Fruit fly (Drosophila melanogaster): ENCODE measurements around the gene CG16762.

The CG16762 gene

dm6 chr3L:2475564-2476260, at the start of gene CG16762 (continued):
- TF ChIP-seq CG31441 (GFP tag; IDR thresholded peaks at IDR 0.05) (peak; percentile 58; the same call in 1 of the 2 replicates), ci (GFP tag; IDR thresholded peaks at IDR 0.05) (peak; percentile 76; the same call in 2 of the 3 replicates), cas (GFP tag; IDR thresholded peaks at IDR 0.05) (no peak), CG6254 (GFP tag; optimal IDR thresholded peaks at IDR 0.05) (peak; percentile 70), fd102C (GFP tag; optimal IDR thresholded peaks at IDR 0.05) (no peak), Mes4 (GFP tag; optimal IDR thresholded peaks at IDR 0.05) (peak; percentile 21), CG13424 (tag; optimal IDR thresholded peaks at IDR 0.05) (peak; percentile 49), HLH4C (GFP tag; IDR thresholded peaks at IDR 0.05; ENCODE audit: partially characterized antibody) (no peak), fu2 (GFP tag; optimal IDR thresholded peaks at IDR 0.05) (no peak), CG8089 (GFP tag; optimal IDR thresholded peaks at IDR 0.05) (peak; percentile 55), B-H1 (GFP tag; IDR thresholded peaks at IDR 0.05) (no peak), grau (tag; optimal IDR thresholded peaks at IDR 0.05) (peak; percentile 23), CG2202 (tag; optimal IDR thresholded peaks at IDR 0.05) (peak; percentile 74), CG8924 (tag; optimal IDR thresholded peaks at IDR 0.05) (peak; percentile 36), chinmo (GFP tag; IDR thresholded peaks at IDR 0.05; ENCODE audit: partially characterized antibody) (no peak), Tbp (GFP tag; optimal IDR thresholded peaks at IDR 0.05) (no peak), ewg (GFP tag; optimal IDR thresholded peaks at IDR 0.05) (peak; percentile 53), CG11723 (GFP tag; optimal IDR thresholded peaks at IDR 0.05) (peak; percentile 45), Sox100B (GFP tag; optimal IDR thresholded peaks at IDR 0.05) (peak; percentile 64), ac (GFP tag; optimal IDR thresholded peaks at IDR 0.05) (peak; percentile 28), CG12659 (GFP tag; optimal IDR thresholded peaks at IDR 0.05) (peak; percentile 28), Bdp1 (GFP tag; optimal IDR thresholded peaks at IDR 0.05) (peak; percentile 30), CG3407 (GFP tag; optimal IDR thresholded peaks at IDR 0.05) (peak; percentile 70), chif (GFP tag; optimal IDR thresholded peaks at IDR 0.05) (peak; percentile 39 to 70), Hey (tag; optimal IDR thresholded peaks at IDR 0.05) (peak; percentile 37), gcm (GFP tag; optimal IDR thresholded peaks at IDR 0.05) (peak; percentile 46), NC2α (GFP tag; optimal IDR thresholded peaks at IDR 0.05) (no peak), fd64A (GFP tag; optimal IDR thresholded peaks at IDR 0.05) (peak; percentile 88), CG8944 (GFP tag; optimal IDR thresholded peaks at IDR 0.05) (peak; percentile 33), gsb-n (tag; optimal IDR thresholded peaks at IDR 0.05) (peak; percentile 62), PHDP (tag; optimal IDR thresholded peaks at IDR 0.05) (peak; percentile 82), CG10654 (GFP tag; optimal IDR thresholded peaks at IDR 0.05) (peak; percentile 49), HLH54F (GFP tag; optimal IDR thresholded peaks at IDR 0.05) (no peak), CG11085 (GFP tag; IDR thresholded peaks at IDR 0.05) (peak; percentile 23; the same call in 1 of the 2 replicates), rib (GFP tag; IDR thresholded peaks at IDR 0.05) (peak; percentile 19; the same call in 1 of the 2 replicates), CG4854 (GFP tag; optimal IDR thresholded peaks at IDR 0.05) (peak; percentile 57), sob (GFP tag; IDR thresholded peaks at IDR 0.05) (peak; percentile 27; the same call in 1 of the 2 replicates), Lim3 (GFP tag; IDR thresholded peaks at IDR 0.05) (no peak), otp (GFP tag; IDR thresholded peaks at IDR 0.05) (0 out of 3 replicates have a peak, but pooled peaks have one; percentile 38), gsb (GFP tag; IDR thresholded peaks at IDR 0.05) (no peak), CG2678 (tag; optimal IDR thresholded peaks at IDR 0.05) (peak; percentile 79), Vsx1 (GFP tag; optimal IDR thresholded peaks at IDR 0.05) (peak; percentile 68), Max (GFP tag; optimal IDR thresholded peaks at IDR 0.05) (peak; percentile 49), tna (GFP tag; IDR thresholded peaks at IDR 0.05; ENCODE audit: partially characterized antibody) (no peak), sens (GFP tag) (peak; percentile 94), wdn (GFP tag; IDR thresholded peaks at IDR 0.05) (no peak), CG18476 (GFP tag; optimal IDR thresholded peaks at IDR 0.05) (peak; percentile 38), CG8290 (GFP tag; optimal IDR thresholded peaks at IDR 0.05) (no peak), CG8290 (tag; optimal IDR thresholded peaks at IDR 0.05) (peak in 1 of 2 experiments; percentile 71), CG7786 (GFP tag; optimal IDR thresholded peaks at IDR 0.05) (peak; percentile 13)
